Worm (Caenorhabditis elegans) whole organism, L4 larva: ENCODE results near the gene abf-5.

ENCODE experiments used
- D1046.2 ChIP-seq: fragments of 200-800 bp; sonication (Bioruptor generic); IDR thresholded peaks from 2 replicates; pipeline ENCODE4 v1.3.6; 2022; ENCODE audit warnings: missing genetic modification characterization, missing compliant biosample characterization
- T26A8.4 ChIP-seq: fragments of 200-800 bp; sonication (Bioruptor generic); IDR thresholded peaks from 2 replicates; pipeline ENCODE4 v1.3.6; 2022; ENCODE audit warnings: missing genetic modification characterization, missing compliant biosample characterization
- aly-2 ChIP-seq: sonication (generic microtip); optimal IDR thresholded peaks from 2 replicates; lab custom pipeline; 2018; ENCODE audit warnings: missing biosample characterization, missing genetic modification characterization
- ama-1 ChIP-seq: fragments of 150-350 bp; optimal IDR thresholded peaks from 2 replicates; lab custom pipeline; 2014; ENCODE audit warnings: inconsistent platforms, mixed read lengths
- ceh-62 ChIP-seq: sonication (generic microtip); optimal IDR thresholded peaks from 2 replicates; lab custom pipeline; 2017; ENCODE audit warnings: missing biosample characterization, missing genetic modification characterization
- fos-1 ChIP-seq: fragments of 150-350 bp; optimal IDR thresholded peaks from 2 replicates; lab custom pipeline; 2014; ENCODE audit warnings: missing biosample characterization, missing genetic modification characterization
- lsy-2 ChIP-seq, 2 experiments: fragments of 150-350 bp in 1 of 2; sonication (generic microtip) in 1 of 2; optimal IDR thresholded peaks; 2 replicates each; lab custom pipeline; 2014 to 2017; ENCODE audit warnings: missing biosample characterization in 2 of 2, missing genetic modification characterization in 2 of 2
- nhr-25 ChIP-seq: sonication (generic microtip); optimal IDR thresholded peaks from 2 replicates; lab custom pipeline; 2017; ENCODE audit warnings: missing genetic modification characterization, mild to moderate bottlenecking, missing compliant biosample characterization, antibody characterized with exemption, moderate library complexity, borderline replicate concordance; ENCODE audit not compliant: insufficient read depth
- skn-1 ChIP-seq: fragments of 150-350 bp; optimal IDR thresholded peaks from 2 replicates; lab custom pipeline; 2014; ENCODE audit warnings: missing biosample characterization, missing genetic modification characterization

DNA sequence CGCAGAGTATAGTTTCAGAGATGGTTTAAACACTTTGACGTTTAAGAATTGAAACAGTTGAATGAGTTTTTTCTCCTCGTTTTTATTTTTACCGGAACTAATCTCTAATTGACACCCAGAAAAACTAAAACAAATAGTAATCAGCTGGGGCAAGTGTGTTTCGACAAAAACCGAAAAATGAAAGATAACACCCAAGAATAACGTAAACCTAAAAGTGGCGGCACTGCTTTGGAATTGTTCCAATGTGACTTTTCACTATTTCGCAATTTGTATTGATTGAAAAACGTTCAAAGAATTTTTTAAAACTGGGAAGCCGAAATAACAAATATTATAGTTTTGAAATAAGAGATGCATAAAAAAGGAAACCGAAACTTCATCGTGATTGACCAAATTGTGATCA is 26.1 kb downstream of the abf-5 start:
- no peak for TF ChIP-seq aly-2 (tag; lab: Kevin White, UChicago)
- no peak for TF ChIP-seq nhr-25
- no peak for TF ChIP-seq lsy-2 (tag; optimal IDR thresholded peaks at IDR 0.05; lab: Kevin White, UChicago)
- TF ChIP-seq skn-1 (tag; lab: Kevin White, UChicago) = no peak
- TF ChIP-seq ama-1 (lab: Kevin White, UChicago) = no peak
- no peak for TF ChIP-seq ceh-62 (tag; lab: Kevin White, UChicago)
- no peak for TF ChIP-seq D1046.2
- no peak for TF ChIP-seq fos-1 (tag; lab: Kevin White, UChicago)
- no peak for TF ChIP-seq T26A8.4 (GFP tag; lab: Robert Waterston, UW)
